Worm (Caenorhabditis elegans) whole organism, early embryonic: ENCODE measurements around the gene pfk-1.2.

Source experiments
- ama-1 ChIP-seq: fragments of 150-350 bp; optimal IDR thresholded peaks from 2 replicates; lab custom pipeline; 2014
- ets-7 ChIP-seq: sonication (generic microtip); optimal IDR thresholded peaks from 2 replicates; lab custom pipeline; 2016; ENCODE audit warnings: missing genotype, missing genetic modification characterization, missing compliant biosample characterization
- hmg-4 ChIP-seq: fragments of 200-800 bp; sonication (Bioruptor generic); optimal IDR thresholded peaks from 2 replicates; lab custom pipeline; 2018; ENCODE audit warnings: mild to moderate bottlenecking, missing genetic modification characterization, missing compliant biosample characterization

DNA sequence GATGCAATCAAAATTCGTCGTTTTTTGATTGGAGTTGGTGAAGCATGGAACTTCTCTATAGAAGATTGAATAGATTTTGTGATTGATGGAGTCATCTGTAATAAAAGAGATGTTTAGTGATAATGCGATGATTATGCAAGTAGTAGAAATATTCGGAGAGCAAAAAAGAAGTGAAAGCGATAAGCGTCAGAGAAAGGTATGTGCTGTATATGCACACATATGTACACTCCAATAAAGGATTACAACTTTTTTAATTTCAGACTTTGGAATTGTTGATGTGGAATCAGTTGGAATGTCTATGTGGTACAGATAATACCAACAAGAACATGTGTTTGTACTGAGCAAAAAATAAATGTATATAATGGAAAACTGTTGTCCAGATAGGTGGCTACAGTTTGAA, 38.6 kb downstream of the pfk-1.2 start, which contains the start of gene F25B3.5:
- TF ChIP-seq ama-1 (no peak), hmg-4 (no peak), ets-7 (no peak)
